Worm (Caenorhabditis elegans) whole organism, L4 larva: Measurements from ENCODE around the gene Y75B8A.24.

Experiments used
- ZK337.2 ChIP-seq: fragments of 200-800 bp; sonication (Bioruptor generic); IDR thresholded peaks from 2 replicates; pipeline ENCODE4 v1.3.6; 2022; ENCODE audit warnings: missing genetic modification reagents, missing genetic modification characterization, missing compliant biosample characterization
- ama-1 ChIP-seq: fragments of 150-350 bp; optimal IDR thresholded peaks from 2 replicates; lab custom pipeline; 2014; ENCODE audit warnings: inconsistent platforms, mixed read lengths
- hlh-30 ChIP-seq: sonication (generic microtip); optimal IDR thresholded peaks from 2 replicates; lab custom pipeline; 2017; ENCODE audit warnings: antibody characterized with exemption, mild to moderate bottlenecking, missing genetic modification characterization, missing compliant biosample characterization; ENCODE audit not compliant: insufficient read depth
- lir-3 ChIP-seq: sonication (generic microtip); optimal IDR thresholded peaks from 2 replicates; lab custom pipeline; 2016; ENCODE audit warnings: mild to moderate bottlenecking, missing genetic modification characterization, missing compliant biosample characterization

ce11 chrIII:12202437-12202836 lies 71.1 kb downstream of the Y75B8A.24 start, which contains the start of gene osm-12:
- TF ChIP-seq lir-3 (no peak), ZK337.2 (no peak), ama-1 (lab: Kevin White, UChicago) (no peak), hlh-30 (tag; lab: Kevin White, UChicago) (no peak)
